Fruit fly (Drosophila melanogaster) whole organism, embryonic: Measurements from ENCODE around the gene CG13623.
A peak's percentile ranks its signal among the peaks of the same experiment; 100 is the strongest.

ENCODE experiments used
- Bgb ChIP-seq: fragments of 200-800 bp; sonication (Bioruptor generic); IDR thresholded peaks from 2 replicates; pipeline ENCODE4 v1.3.6; 2022; ENCODE audit warnings: missing biosample characterization, missing genetic modification characterization; ENCODE audit not compliant: partially characterized antibody
- CG1024 ChIP-seq: fragments of 200-800 bp; sonication (Bioruptor generic); IDR thresholded peaks from 2 replicates; pipeline ENCODE4 v1.3.6; 2022; ENCODE audit warnings: missing biosample characterization, missing genetic modification characterization
- CG10543 ChIP-seq: fragments of 200-800 bp; sonication (Bioruptor generic); optimal IDR thresholded peaks from 3 replicates; lab custom pipeline; 2017; ENCODE audit warnings: missing biosample characterization, mild to moderate bottlenecking, missing genetic modification characterization, moderate library complexity
- CG10654 ChIP-seq: fragments of 200-800 bp; sonication (Bioruptor generic); optimal IDR thresholded peaks from 2 replicates; lab custom pipeline; 2016; ENCODE audit warnings: missing biosample characterization, missing genetic modification characterization
- CG10979 ChIP-seq: fragments of 200-800 bp; sonication (Bioruptor generic); optimal IDR thresholded peaks from 2 replicates; lab custom pipeline; 2018; ENCODE audit warnings: missing biosample characterization, mild to moderate bottlenecking, missing genetic modification characterization, moderate library complexity
- CG12071 ChIP-seq: fragments of 200-800 bp; sonication (Bioruptor generic); optimal IDR thresholded peaks from 3 replicates; lab custom pipeline; 2018; ENCODE audit warnings: missing biosample characterization, mild to moderate bottlenecking, missing genetic modification characterization
- CG1233 ChIP-seq: fragments of 200-800 bp; sonication (Bioruptor generic); optimal IDR thresholded peaks from 4 replicates; lab custom pipeline; 2018; ENCODE audit warnings: missing biosample characterization, mild to moderate bottlenecking, missing genetic modification characterization
- CG12391 ChIP-seq: fragments of 200-800 bp; sonication (Bioruptor generic); optimal IDR thresholded peaks from 3 replicates; lab custom pipeline; 2018; ENCODE audit warnings: missing biosample characterization, mild to moderate bottlenecking, missing genetic modification characterization, moderate library complexity
- CG14965 ChIP-seq: fragments of 200-800 bp; sonication (Bioruptor generic); optimal IDR thresholded peaks from 2 replicates; lab custom pipeline; 2016; ENCODE audit warnings: missing biosample characterization, missing genetic modification characterization, borderline replicate concordance
- CG15696 ChIP-seq: fragments of 200-800 bp; sonication (Bioruptor generic); optimal IDR thresholded peaks from 2 replicates; lab custom pipeline; 2019; ENCODE audit warnings: missing biosample characterization, mild to moderate bottlenecking, missing genetic modification characterization, moderate library complexity
- CG17568 ChIP-seq: fragments of 200-800 bp; sonication (Bioruptor generic); optimal IDR thresholded peaks from 2 replicates; lab custom pipeline; 2018; ENCODE audit warnings: missing biosample characterization, mild to moderate bottlenecking, missing genetic modification characterization, moderate library complexity
- CG17829 ChIP-seq: fragments of 200-800 bp; optimal IDR thresholded peaks from 2 replicates; lab custom pipeline; 2019; ENCODE audit warnings: missing biosample characterization, mild to moderate bottlenecking, missing genetic modification characterization, moderate library complexity
- CG17912 ChIP-seq: fragments of 200-800 bp; sonication (Bioruptor generic); optimal IDR thresholded peaks from 2 replicates; lab custom pipeline; 2018; ENCODE audit warnings: missing biosample characterization, mild to moderate bottlenecking, missing genetic modification characterization
- CG18619 ChIP-seq: fragments of 200-800 bp; sonication (Bioruptor generic); optimal IDR thresholded peaks from 3 replicates; lab custom pipeline; 2017; ENCODE audit warnings: missing biosample characterization, mild to moderate bottlenecking, missing genetic modification characterization
- CG2199 ChIP-seq: fragments of 200-800 bp; sonication (Bioruptor generic); IDR thresholded peaks from 3 replicates; pipeline ENCODE4 v1.3.6; 2022; ENCODE audit warnings: missing biosample characterization, missing genetic modification characterization
- CG32532 ChIP-seq: fragments of 200-800 bp; sonication (Bioruptor generic); IDR thresholded peaks from 2 replicates; pipeline ENCODE4 v1.3.6; 2022; ENCODE audit warnings: missing biosample characterization, missing genetic modification characterization
- CG6175 ChIP-seq: fragments of 200-800 bp; sonication (Bioruptor generic); IDR thresholded peaks from 3 replicates; pipeline ENCODE4 v1.3.6; 2022; ENCODE audit warnings: missing biosample characterization, missing genetic modification characterization
- CG6765 ChIP-seq: fragments of 200-800 bp; sonication (Bioruptor generic); optimal IDR thresholded peaks from 3 replicates; lab custom pipeline; 2017; ENCODE audit warnings: missing biosample characterization, mild to moderate bottlenecking, missing genetic modification characterization
- CG7839 ChIP-seq: fragments of 200-800 bp; sonication (Bioruptor generic); optimal IDR thresholded peaks from 3 replicates; lab custom pipeline; 2018; ENCODE audit warnings: missing biosample characterization, mild to moderate bottlenecking, missing genetic modification characterization, moderate library complexity
- D19B ChIP-seq: fragments of 200-800 bp; sonication (Bioruptor generic); optimal IDR thresholded peaks from 2 replicates; lab custom pipeline; 2017; ENCODE audit warnings: missing biosample characterization, mild to moderate bottlenecking, missing genetic modification characterization
- Dbx ChIP-seq: fragments of 200-800 bp; sonication (Bioruptor generic); IDR thresholded peaks from 3 replicates; pipeline ENCODE4 v1.3.6; 2022; ENCODE audit warnings: missing biosample characterization, missing genetic modification characterization
- E2f2 ChIP-seq: fragments of 200-800 bp; sonication (Bioruptor generic); IDR thresholded peaks from 2 replicates; pipeline ENCODE4 v1.3.6; 2022; ENCODE audit warnings: missing biosample characterization, missing genetic modification characterization
- H15 ChIP-seq: fragments of 200-800 bp; sonication (Bioruptor generic); IDR thresholded peaks from 3 replicates; pipeline ENCODE4 v1.3.6; 2022; ENCODE audit warnings: missing biosample characterization, missing genetic modification characterization
- H2.0 ChIP-seq: fragments of 200-800 bp; sonication (Bioruptor generic); IDR thresholded peaks from 2 replicates; pipeline ENCODE4 v1.3.6; 2022; ENCODE audit warnings: missing biosample characterization, missing genetic modification characterization
- HLH54F ChIP-seq: fragments of 200-800 bp; sonication (Bioruptor generic); optimal IDR thresholded peaks from 3 replicates; lab custom pipeline; 2016; ENCODE audit warnings: missing biosample characterization, missing genetic modification characterization
- HmgZ ChIP-seq: fragments of 200-800 bp; sonication (Bioruptor generic); optimal IDR thresholded peaks from 2 replicates; lab custom pipeline; 2018; ENCODE audit warnings: missing biosample characterization, mild to moderate bottlenecking, missing genetic modification characterization
- Hr51 ChIP-seq, 2 experiments: fragments of 200-800 bp; sonication (Bioruptor generic); optimal IDR thresholded peaks; 2 replicates in 1 of 2; 3 replicates in 1 of 2; lab custom pipeline; 2016 to 2018; ENCODE audit warnings: missing biosample characterization in 2 of 2, missing genetic modification characterization in 2 of 2, mild to moderate bottlenecking in 1 of 2, moderate library complexity in 1 of 2
- Kr ChIP-seq: fragments of 200-800 bp; sonication (Bioruptor generic); optimal IDR thresholded peaks from 2 replicates; lab custom pipeline; 2017; ENCODE audit warnings: missing biosample characterization, mild to moderate bottlenecking, missing genetic modification characterization
- NC2α ChIP-seq: fragments of 200-800 bp; sonication (Bioruptor generic); optimal IDR thresholded peaks from 2 replicates; lab custom pipeline; 2016; ENCODE audit warnings: missing biosample characterization, missing genetic modification characterization
- Nf-YB ChIP-seq: fragments of 200-800 bp; sonication (Bioruptor generic); optimal IDR thresholded peaks from 3 replicates; lab custom pipeline; 2019; ENCODE audit warnings: missing biosample characterization, mild to moderate bottlenecking, missing genetic modification characterization, moderate library complexity
- NfI ChIP-seq: fragments of 200-800 bp; sonication (Bioruptor generic); optimal IDR thresholded peaks from 3 replicates; lab custom pipeline; 2018; ENCODE audit warnings: missing biosample characterization, mild to moderate bottlenecking, missing genetic modification characterization, moderate library complexity
- Ravus ChIP-seq: fragments of 200-800 bp; sonication (Bioruptor generic); IDR thresholded peaks from 2 replicates; pipeline ENCODE4 v1.3.6; 2022; ENCODE audit warnings: missing biosample characterization, missing genetic modification characterization
- Rfx ChIP-seq: fragments of 200-800 bp; sonication (Bioruptor generic); IDR thresholded peaks from 2 replicates; pipeline ENCODE4 v1.3.6; 2022; ENCODE audit warnings: missing biosample characterization, missing genetic modification characterization
- Sin3A ChIP-seq: fragments of >200 bp; optimal IDR thresholded peaks from 2 replicates; lab custom pipeline; 2018
- Tbp ChIP-seq: fragments of >200 bp; optimal IDR thresholded peaks from 2 replicates; lab custom pipeline; 2018; ENCODE audit warnings: missing biosample characterization, missing genetic modification characterization
- Trl ChIP-seq, 3 experiments: fragments of >200 bp in 2 of 3; fragments of 200-800 bp in 1 of 3; sonication (Bioruptor generic) in 1 of 3; optimal IDR thresholded peaks; 2 replicates in 1 of 3; 3 replicates in 2 of 3; lab custom pipeline; 2016 to 2017; ENCODE audit warnings: missing biosample characterization in 1 of 3, missing genetic modification characterization in 1 of 3
- bbx ChIP-seq: fragments of 200-800 bp; sonication (Bioruptor generic); IDR thresholded peaks from 2 replicates; pipeline ENCODE4 v1.3.6; 2022; ENCODE audit warnings: missing biosample characterization, missing genetic modification characterization; ENCODE audit not compliant: partially characterized antibody
- btn ChIP-seq: fragments of 200-800 bp; sonication (Bioruptor generic); optimal IDR thresholded peaks from 2 replicates; lab custom pipeline; 2016; ENCODE audit warnings: missing biosample characterization, missing genetic modification characterization
- dmrt11E ChIP-seq: fragments of 200-800 bp; sonication (Bioruptor generic); optimal IDR thresholded peaks from 3 replicates; lab custom pipeline; 2018; ENCODE audit warnings: missing biosample characterization, mild to moderate bottlenecking, missing genetic modification characterization, moderate library complexity
- dysf ChIP-seq: fragments of 200-800 bp; sonication (Bioruptor generic); IDR thresholded peaks from 3 replicates; pipeline ENCODE4 v1.3.6; 2022; ENCODE audit warnings: missing biosample characterization, missing genetic modification characterization
- ftz-f1 ChIP-seq: fragments of 200-800 bp; sonication (Bioruptor generic); optimal IDR thresholded peaks from 2 replicates; lab custom pipeline; 2016; ENCODE audit warnings: missing biosample characterization, missing genetic modification characterization
- gcm2 ChIP-seq: fragments of 200-800 bp; sonication (Bioruptor generic); optimal IDR thresholded peaks from 2 replicates; lab custom pipeline; 2016; ENCODE audit warnings: missing biosample characterization, missing genetic modification characterization
- grn ChIP-seq: fragments of 200-800 bp; sonication (Bioruptor generic); optimal IDR thresholded peaks from 3 replicates; lab custom pipeline; 2017; ENCODE audit warnings: missing biosample characterization, missing genetic modification characterization
- nerfin-1 ChIP-seq: fragments of 200-800 bp; sonication (Bioruptor generic); optimal IDR thresholded peaks from 3 replicates; lab custom pipeline; 2019; ENCODE audit warnings: missing biosample characterization, mild to moderate bottlenecking, missing genetic modification characterization, moderate library complexity
- onecut ChIP-seq: fragments of 200-800 bp; sonication (Bioruptor generic); IDR thresholded peaks from 2 replicates; pipeline ENCODE4 v1.3.6; 2022; ENCODE audit warnings: missing biosample characterization, missing genetic modification characterization
- psq ChIP-seq: fragments of 200-800 bp; sonication (Bioruptor generic); optimal IDR thresholded peaks from 2 replicates; lab custom pipeline; 2017; ENCODE audit warnings: missing biosample characterization, missing genetic modification characterization
- shn ChIP-seq: fragments of 200-800 bp; sonication (Bioruptor generic); optimal IDR thresholded peaks from 3 replicates; lab custom pipeline; 2016; ENCODE audit warnings: missing biosample characterization, missing genetic modification characterization
- usp ChIP-seq: fragments of >200 bp; optimal IDR thresholded peaks from 2 replicates; lab custom pipeline; 2017; ENCODE audit warnings: missing biosample characterization, missing genetic modification characterization
- zen2 ChIP-seq: fragments of 200-800 bp; sonication (Bioruptor generic); IDR thresholded peaks from 3 replicates; pipeline ENCODE4 v1.3.6; 2022; ENCODE audit warnings: missing biosample characterization, missing genetic modification characterization; ENCODE audit not compliant: partially characterized antibody

Gene CG13623

dm6 chr3R:24543033-24543675 lies 12.8 kb upstream of the CG13623 start (continued):
- peak; percentile 98 for TF ChIP-seq CG32532 (GFP tag; lab: Robert Waterston, UW)
- peak; percentile 75 for TF ChIP-seq CG6765 (GFP tag; lab: Kevin White, UChicago)
- peak; percentile 85 for TF ChIP-seq Nf-YB (GFP tag; lab: Kevin White, UChicago)
- no peak for TF ChIP-seq CG17568 (GFP tag; lab: Kevin White, UChicago)
- TF ChIP-seq Rfx (GFP tag; lab: Robert Waterston, UW): peak; percentile 98
- peak; percentile 87 to 96 for TF ChIP-seq Hr51 (GFP tag; optimal IDR thresholded peaks at IDR 0.05; lab: Kevin White, UChicago)
- peak; percentile 53 for TF ChIP-seq CG15696 (tag; lab: Kevin White, UChicago)
- peak; percentile 44 for TF ChIP-seq dmrt11E
- peak; percentile 94 for TF ChIP-seq H15
- TF ChIP-seq Tbp: no peak
- no peak; the same call in 1 of the 2 replicates for TF ChIP-seq onecut (GFP tag; lab: Robert Waterston, UW)
- TF ChIP-seq NfI: peak; percentile 97
- TF ChIP-seq CG10654 (GFP tag; lab: Kevin White, UChicago): peak; percentile 71
- TF ChIP-seq Ravus (GFP tag; lab: Robert Waterston, UW): peak; percentile 89
- TF ChIP-seq ftz-f1 (GFP tag; lab: Kevin White, UChicago): peak; percentile 13
- TF ChIP-seq CG18619 (GFP tag; lab: Kevin White, UChicago): peak; percentile 91
- TF ChIP-seq CG7839 (tag; lab: Kevin White, UChicago): peak; percentile 96
- TF ChIP-seq gcm2: peak; percentile 77
- TF ChIP-seq H2.0: peak; percentile 96
- peak; percentile 76 for TF ChIP-seq psq (GFP tag; lab: Kevin White, UChicago)
- TF ChIP-seq CG14965: peak; percentile 24
- TF ChIP-seq CG12391 (tag; lab: Kevin White, UChicago): peak; percentile 93
- peak; percentile 96 for TF ChIP-seq Dbx (GFP tag; lab: Robert Waterston, UW)
- peak; percentile 91 for TF ChIP-seq CG17912 (GFP tag; lab: Kevin White, UChicago)
- peak; percentile 85 for TF ChIP-seq HLH54F (GFP tag; lab: Kevin White, UChicago)
- peak; percentile 34 for TF ChIP-seq NC2α
- peak; percentile 82 for TF ChIP-seq CG12071 (GFP tag; lab: Kevin White, UChicago)
- TF ChIP-seq dysf: peak; percentile 98
- TF ChIP-seq usp: no peak
- TF ChIP-seq bbx (GFP tag; lab: Robert Waterston, UW): no peak
- TF ChIP-seq grn (GFP tag; lab: Kevin White, UChicago): peak; percentile 57
- peak; percentile 93 for TF ChIP-seq CG6175 (GFP tag; lab: Robert Waterston, UW)
- no peak for TF ChIP-seq Trl (optimal IDR thresholded peaks at IDR 0.05; lab: Kevin White, UChicago)
- peak; percentile 79 for TF ChIP-seq Trl (GFP tag; optimal IDR thresholded peaks at IDR 0.05; lab: Kevin White, UChicago)
- peak; percentile 78 for TF ChIP-seq E2f2 (GFP tag; lab: Robert Waterston, UW)
- TF ChIP-seq zen2 (GFP tag; lab: Robert Waterston, UW): no peak
- peak; percentile 57 for TF ChIP-seq shn (GFP tag; lab: Kevin White, UChicago)
- TF ChIP-seq CG1024 (GFP tag; lab: Robert Waterston, UW): peak; percentile 79
- peak; percentile 67 for TF ChIP-seq D19B (GFP tag; lab: Kevin White, UChicago)
- TF ChIP-seq btn (GFP tag; lab: Kevin White, UChicago): peak; percentile 21
- TF ChIP-seq Sin3A (lab: Kevin White, UChicago): no peak
- peak; percentile 90; the same call in 2 of the 3 replicates for TF ChIP-seq CG2199 (GFP tag; lab: Robert Waterston, UW)
- no peak for TF ChIP-seq Kr (GFP tag; lab: Kevin White, UChicago)
- TF ChIP-seq HmgZ (tag; lab: Kevin White, UChicago): peak; percentile 97
- peak; percentile 86 for TF ChIP-seq nerfin-1 (tag; lab: Kevin White, UChicago)
- TF ChIP-seq CG10543 (GFP tag; lab: Kevin White, UChicago): peak; percentile 95
- TF ChIP-seq CG1233: peak; percentile 89
- peak; percentile 66 for TF ChIP-seq CG10979 (tag; lab: Kevin White, UChicago)
- no peak for TF ChIP-seq Bgb
- TF ChIP-seq CG17829 (tag; lab: Kevin White, UChicago): peak; percentile 82
